Fruit fly (Drosophila melanogaster): ENCODE results near the gene Bub1.

Bub1 gene

DNA sequence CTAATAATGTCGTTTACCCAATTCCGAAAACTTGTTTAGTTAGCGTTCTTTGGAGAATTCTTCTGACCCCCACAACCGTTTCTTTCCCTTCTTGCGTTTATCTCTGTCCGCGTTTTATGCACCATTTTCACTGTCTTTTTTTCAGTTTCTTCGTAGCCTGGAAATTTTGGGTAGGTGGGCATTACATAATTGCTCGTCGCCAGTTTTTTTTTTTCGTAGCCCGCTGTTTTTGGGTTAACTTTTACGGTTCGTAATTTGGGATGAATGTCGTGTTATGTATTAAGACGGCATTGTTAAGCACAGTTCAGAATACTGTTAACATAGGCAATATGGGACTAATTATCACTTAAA is 19.3 kb downstream of the Bub1 start:
- TF ChIP-seq Sp1 (GFP tag; optimal IDR thresholded peaks at IDR 0.05), result no peak
- no peak for TF ChIP-seq brk (GFP tag; optimal IDR thresholded peaks at IDR 0.05)
- TF ChIP-seq Rel (GFP tag; optimal IDR thresholded peaks at IDR 0.05), result no peak
- TF ChIP-seq Rel (tag; optimal IDR thresholded peaks at IDR 0.05), result no peak
- TF ChIP-seq dmrt93B (GFP tag; optimal IDR thresholded peaks at IDR 0.05), result no peak
- TF ChIP-seq dl (GFP tag; optimal IDR thresholded peaks at IDR 0.05; ENCODE audit: insufficient read depth in 1 of 2, partially characterized antibody in 2 of 2), result no peak
- TF ChIP-seq GATAd (GFP tag; optimal IDR thresholded peaks at IDR 0.05), result no peak
- no peak for TF ChIP-seq sv (GFP tag; optimal IDR thresholded peaks at IDR 0.05)
- no peak for TF ChIP-seq Hr83 (GFP tag; optimal IDR thresholded peaks at IDR 0.05; ENCODE audit: poor library complexity, severe bottlenecking)
- TF ChIP-seq Vsx2 (GFP tag; optimal IDR thresholded peaks at IDR 0.05; ENCODE audit: partially characterized antibody), result no peak

DNA sequence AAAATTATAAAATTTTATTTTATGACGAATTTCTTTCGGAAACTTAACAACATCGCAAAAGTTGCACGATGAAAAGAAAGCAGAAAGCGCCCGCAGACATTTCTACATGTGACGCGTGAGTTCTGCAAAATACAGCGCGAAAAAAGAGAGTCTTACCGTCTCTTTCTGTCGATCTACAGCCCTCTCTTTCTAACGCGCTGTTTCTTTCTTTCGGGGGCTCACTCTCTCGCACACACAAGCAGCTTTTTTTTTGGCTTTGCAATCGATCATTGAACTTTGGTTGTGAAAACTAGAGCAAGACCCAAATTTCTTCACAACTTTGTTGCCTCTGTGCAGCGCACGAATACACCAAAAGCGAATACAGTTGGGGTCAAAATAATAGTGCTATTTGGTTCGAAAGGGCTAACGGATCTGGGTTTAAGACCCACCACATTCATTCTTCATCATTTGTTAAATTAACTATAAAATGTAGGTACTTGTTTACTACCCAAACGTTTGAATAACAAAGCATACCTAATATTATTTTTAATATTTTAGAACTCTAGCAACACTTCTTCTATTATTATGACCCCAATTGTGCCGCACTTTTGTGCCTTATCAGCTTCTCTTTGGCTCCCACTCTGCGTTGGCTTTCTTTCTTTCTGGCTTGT is 20.4 kb downstream of the Bub1 start:
- TF ChIP-seq fru (GFP tag; optimal IDR thresholded peaks at IDR 0.05) (peak; percentile 85), brk (GFP tag; optimal IDR thresholded peaks at IDR 0.05) (peak; percentile 35), Vsx2 (GFP tag; optimal IDR thresholded peaks at IDR 0.05; ENCODE audit: partially characterized antibody) (no peak), Dfd (GFP tag; optimal IDR thresholded peaks at IDR 0.05) (no peak), Hr83 (GFP tag; optimal IDR thresholded peaks at IDR 0.05; ENCODE audit: poor library complexity, severe bottlenecking) (no peak), Abd-B (GFP tag; optimal IDR thresholded peaks at IDR 0.05) (no peak), sv (GFP tag; optimal IDR thresholded peaks at IDR 0.05) (peak; percentile 66), Hr78 (GFP tag; optimal IDR thresholded peaks at IDR 0.05) (no peak), CG32264 (GFP tag; optimal IDR thresholded peaks at IDR 0.05) (no peak), Rel (GFP tag; optimal IDR thresholded peaks at IDR 0.05) (no peak), Rel (tag; optimal IDR thresholded peaks at IDR 0.05) (peak; percentile 89), CrebA (GFP tag; optimal IDR thresholded peaks at IDR 0.05; ENCODE audit: borderline replicate concordance) (peak; percentile 28), lola (GFP tag; optimal IDR thresholded peaks at IDR 0.05) (no peak), usp (GFP tag; optimal IDR thresholded peaks at IDR 0.05) (no peak), pan (optimal IDR thresholded peaks at IDR 0.05) (no peak), tai (GFP tag; optimal IDR thresholded peaks at IDR 0.05) (no peak), Mio (GFP tag; optimal IDR thresholded peaks at IDR 0.05) (no peak), foxo (GFP tag; optimal IDR thresholded peaks at IDR 0.05) (peak in 1 of 2 experiments; percentile 82), CG9705 (GFP tag; optimal IDR thresholded peaks at IDR 0.05) (peak; percentile 24), h (GFP tag; optimal IDR thresholded peaks at IDR 0.05) (peak; percentile 84), dsf (GFP tag; optimal IDR thresholded peaks at IDR 0.05; ENCODE audit: borderline replicate concordance) (no peak), dl (GFP tag; optimal IDR thresholded peaks at IDR 0.05; ENCODE audit: insufficient read depth in 1 of 2, partially characterized antibody in 2 of 2) (no peak), OdsH (GFP tag; optimal IDR thresholded peaks at IDR 0.05) (peak; percentile 88), GATAd (GFP tag; optimal IDR thresholded peaks at IDR 0.05) (no peak), ey (GFP tag; optimal IDR thresholded peaks at IDR 0.05) (peak; percentile 87), Hnf4 (GFP tag; optimal IDR thresholded peaks at IDR 0.05) (peak; percentile 80), Myc (optimal IDR thresholded peaks at IDR 0.05) (no peak), psq (GFP tag; optimal IDR thresholded peaks at IDR 0.05) (peak; percentile 80), rgr (GFP tag; optimal IDR thresholded peaks at IDR 0.05) (peak; percentile 86), jim (GFP tag; optimal IDR thresholded peaks at IDR 0.05) (no peak), Jra (GFP tag; optimal IDR thresholded peaks at IDR 0.05) (peak; percentile 4), Sp1 (GFP tag; optimal IDR thresholded peaks at IDR 0.05) (peak; percentile 91), dmrt93B (GFP tag; optimal IDR thresholded peaks at IDR 0.05) (peak; percentile 49), woc (GFP tag; optimal IDR thresholded peaks at IDR 0.05) (peak; percentile 18), HLH106 (tag; optimal IDR thresholded peaks at IDR 0.05) (peak; percentile 77), br (GFP tag; optimal IDR thresholded peaks at IDR 0.05) (peak; percentile 89), Dif (GFP tag; optimal IDR thresholded peaks at IDR 0.05; ENCODE audit: partially characterized antibody) (no peak), sage (GFP tag; optimal IDR thresholded peaks at IDR 0.05) (no peak), N (GFP tag; optimal IDR thresholded peaks at IDR 0.05) (no peak)
